Fruit fly (Drosophila melanogaster): ENCODE data around the gene CG31954.

CG31954 gene

dm6 chr2L:3469869-3470268, 40.0 kb downstream of the CG31954 start, which contains the start of the genes Pif1 and CG31776:
Gene Pif1 (minus strand): TSS chr2L:3470004.
Gene CG31776 (plus strand): TSS chr2L:3470182.
- TF ChIP-seq knrl (GFP tag; IDR thresholded peaks at IDR 0.05; ENCODE audit: partially characterized antibody) (peak; percentile 66), CG6654 (GFP tag; optimal IDR thresholded peaks at IDR 0.05) (no peak), HmgD (GFP tag; optimal IDR thresholded peaks at IDR 0.05) (no peak), chn (GFP tag; optimal IDR thresholded peaks at IDR 0.05) (no peak), CG1024 (GFP tag; IDR thresholded peaks at IDR 0.05) (no peak), onecut (GFP tag; IDR thresholded peaks at IDR 0.05) (no peak), Pdp1 (GFP tag; optimal IDR thresholded peaks at IDR 0.05) (peak in 1 of 2 experiments; percentile 27), scrt (GFP tag; optimal IDR thresholded peaks at IDR 0.05) (no peak), chinmo (GFP tag; IDR thresholded peaks at IDR 0.05; ENCODE audit: partially characterized antibody) (peak; percentile 73; the same call in 2 of the 4 replicates), ftz-f1 (GFP tag; optimal IDR thresholded peaks at IDR 0.05) (no peak), Hr51 (GFP tag; optimal IDR thresholded peaks at IDR 0.05) (no peak), Optix (GFP tag; IDR thresholded peaks at IDR 0.05) (no peak), CG10959 (GFP tag; IDR thresholded peaks at IDR 0.05) (no peak), unc-4 (GFP tag; IDR thresholded peaks at IDR 0.05; ENCODE audit: partially characterized antibody) (peak; percentile 70), tgo (GFP tag; IDR thresholded peaks at IDR 0.05) (no peak), CG17328 (GFP tag; IDR thresholded peaks at IDR 0.05) (no peak), pho (GFP tag; optimal IDR thresholded peaks at IDR 0.05) (no peak), Oaz (GFP tag; IDR thresholded peaks at IDR 0.05) (no peak), gsb (GFP tag; IDR thresholded peaks at IDR 0.05) (no peak), CG14667 (GFP tag; IDR thresholded peaks at IDR 0.05) (no peak), CG15073 (GFP tag; optimal IDR thresholded peaks at IDR 0.05) (no peak), B-H1 (GFP tag; IDR thresholded peaks at IDR 0.05) (no peak), Mes4 (GFP tag; optimal IDR thresholded peaks at IDR 0.05) (no peak), Xbp1 (GFP tag; optimal IDR thresholded peaks at IDR 0.05) (no peak), CG13775 (GFP tag; optimal IDR thresholded peaks at IDR 0.05) (no peak), az2 (GFP tag; optimal IDR thresholded peaks at IDR 0.05) (no peak), CG13894 (tag; optimal IDR thresholded peaks at IDR 0.05) (no peak), maf-S (GFP tag; optimal IDR thresholded peaks at IDR 0.05) (no peak), Usf (GFP tag; optimal IDR thresholded peaks at IDR 0.05) (no peak), Fer3 (tag; optimal IDR thresholded peaks at IDR 0.05) (no peak), Lim3 (GFP tag; IDR thresholded peaks at IDR 0.05) (no peak), amos (GFP tag; IDR thresholded peaks at IDR 0.05; ENCODE audit: partially characterized antibody) (peak; percentile 92; the same call in 1 of the 2 replicates), gsb-n (tag; optimal IDR thresholded peaks at IDR 0.05) (no peak), Dip2 (GFP tag; IDR thresholded peaks at IDR 0.05) (no peak), dmrt99B (tag; optimal IDR thresholded peaks at IDR 0.05) (no peak), tin (GFP tag; optimal IDR thresholded peaks at IDR 0.05) (no peak), Mad (GFP tag; optimal IDR thresholded peaks at IDR 0.05) (no peak), Doc2 (GFP tag; IDR thresholded peaks at IDR 0.05) (no peak), Antp (GFP tag; optimal IDR thresholded peaks at IDR 0.05) (no peak), CG13123 (GFP tag; optimal IDR thresholded peaks at IDR 0.05) (no peak), inv (GFP tag; IDR thresholded peaks at IDR 0.05; ENCODE audit: partially characterized antibody) (peak; percentile 68), CG7786 (GFP tag; optimal IDR thresholded peaks at IDR 0.05) (no peak), CG7271 (tag; optimal IDR thresholded peaks at IDR 0.05) (no peak), pita (GFP tag; optimal IDR thresholded peaks at IDR 0.05) (peak; percentile 69), chif (GFP tag; optimal IDR thresholded peaks at IDR 0.05) (no peak), Dek (tag; optimal IDR thresholded peaks at IDR 0.05) (no peak), Max (GFP tag; optimal IDR thresholded peaks at IDR 0.05) (no peak), fd102C (GFP tag; optimal IDR thresholded peaks at IDR 0.05) (no peak), CG16813 (GFP tag; IDR thresholded peaks at IDR 0.05; ENCODE audit: partially characterized antibody) (peak; percentile 89), CG2712 (tag; optimal IDR thresholded peaks at IDR 0.05) (peak; percentile 33), insv (GFP tag; optimal IDR thresholded peaks at IDR 0.05) (no peak), CG12236 (GFP tag; optimal IDR thresholded peaks at IDR 0.05) (no peak)
